Fruit fly (Drosophila melanogaster): ENCODE results near the gene Alp5.

DNA sequence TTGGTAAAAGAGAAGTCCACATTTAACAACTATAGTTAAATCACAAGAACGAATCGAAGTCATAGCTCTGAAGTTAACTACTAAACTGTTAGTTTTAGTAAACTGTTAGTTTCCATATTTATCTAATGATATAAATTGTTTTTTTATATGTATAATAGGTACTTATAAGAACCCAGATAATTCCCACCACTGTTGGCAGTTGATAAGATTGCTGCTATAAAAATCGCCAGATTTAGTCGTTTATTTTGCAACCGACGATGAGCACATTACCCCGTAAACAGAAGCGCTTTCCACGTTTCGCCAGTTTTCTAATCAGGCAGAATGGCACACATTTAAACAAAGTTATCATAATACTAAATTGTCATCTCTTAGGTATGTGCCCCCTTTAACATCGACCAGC, 12.3 kb upstream of the Alp5 start:
- TF ChIP-seq dl (GFP tag; optimal IDR thresholded peaks at IDR 0.05; ENCODE audit: insufficient read depth in 1 of 2, partially characterized antibody in 2 of 2) = no peak
- TF ChIP-seq pan (optimal IDR thresholded peaks at IDR 0.05) = no peak
- no peak for TF ChIP-seq CG9705 (GFP tag; optimal IDR thresholded peaks at IDR 0.05)
- TF ChIP-seq Mio (GFP tag; optimal IDR thresholded peaks at IDR 0.05) = no peak
- no peak for TF ChIP-seq tai (GFP tag; optimal IDR thresholded peaks at IDR 0.05)
- TF ChIP-seq psq (GFP tag; optimal IDR thresholded peaks at IDR 0.05) = no peak
- no peak for TF ChIP-seq CrebA (GFP tag; optimal IDR thresholded peaks at IDR 0.05; ENCODE audit: borderline replicate concordance)
- TF ChIP-seq Hnf4 (GFP tag; optimal IDR thresholded peaks at IDR 0.05) = no peak
- TF ChIP-seq fru (GFP tag; optimal IDR thresholded peaks at IDR 0.05) = no peak
- TF ChIP-seq CG32264 (GFP tag; optimal IDR thresholded peaks at IDR 0.05) = no peak
- no peak for TF ChIP-seq sage (GFP tag; optimal IDR thresholded peaks at IDR 0.05)
- TF ChIP-seq Vsx2 (GFP tag; optimal IDR thresholded peaks at IDR 0.05; ENCODE audit: partially characterized antibody) = no peak
- TF ChIP-seq Dif (GFP tag; optimal IDR thresholded peaks at IDR 0.05; ENCODE audit: partially characterized antibody) = no peak
